Worm (Caenorhabditis elegans) whole organism, L4 larva: Measurements from ENCODE around the gene C53B4.3.

Experiments used
- D1046.2 ChIP-seq: fragments of 200-800 bp; sonication (Bioruptor generic); IDR thresholded peaks from 2 replicates; pipeline ENCODE4 v1.3.6; 2022; ENCODE audit warnings: missing genetic modification characterization, missing compliant biosample characterization
- T20F7.1 ChIP-seq: fragments of 200-800 bp; sonication (Bioruptor generic); optimal IDR thresholded peaks from 2 replicates; lab custom pipeline; 2018; ENCODE audit warnings: mild to moderate bottlenecking, missing genetic modification characterization, missing compliant biosample characterization
- aha-1 ChIP-seq: fragments of 150-350 bp; peaks from one replicate; lab custom pipeline; 2014; ENCODE audit warnings: missing biosample characterization, missing genetic modification characterization
- ceh-28 ChIP-seq: fragments of 150-350 bp; optimal IDR thresholded peaks from 2 replicates; lab custom pipeline; 2014; ENCODE audit warnings: missing biosample characterization, missing genetic modification reagents, missing genetic modification characterization
- daf-16 ChIP-seq, 3 experiments: sonication (generic microtip); optimal IDR thresholded peaks; 2 replicates each; lab custom pipeline; 2016 to 2017; ENCODE audit warnings: missing genetic modification characterization in 3 of 3, missing genetic modification reagents in 3 of 3, mild to moderate bottlenecking in 2 of 3, missing compliant biosample characterization in 2 of 3, missing biosample characterization in 1 of 3, moderate library complexity in 1 of 3
- dve-1 ChIP-seq: sonication (generic microtip); optimal IDR thresholded peaks from 2 replicates; lab custom pipeline; 2017; ENCODE audit warnings: antibody characterized with exemption, mild to moderate bottlenecking, missing genetic modification characterization, missing compliant biosample characterization; ENCODE audit not compliant: insufficient read depth
- hlh-11 ChIP-seq: fragments of 200-800 bp; sonication (Bioruptor generic); optimal IDR thresholded peaks from 2 replicates; lab custom pipeline; 2018; ENCODE audit warnings: mild to moderate bottlenecking, missing genetic modification characterization, missing compliant biosample characterization
- hlh-30 ChIP-seq: sonication (generic microtip); optimal IDR thresholded peaks from 2 replicates; lab custom pipeline; 2017; ENCODE audit warnings: antibody characterized with exemption, mild to moderate bottlenecking, missing genetic modification characterization, missing compliant biosample characterization; ENCODE audit not compliant: insufficient read depth
- hmg-1.1 ChIP-seq: fragments of 200-800 bp; sonication (Bioruptor generic); IDR thresholded peaks from 2 replicates; pipeline ENCODE4 v1.3.6; 2022; ENCODE audit warnings: missing genetic modification reagents, missing genetic modification characterization, missing compliant biosample characterization
- lir-3 ChIP-seq: sonication (generic microtip); optimal IDR thresholded peaks from 2 replicates; lab custom pipeline; 2016; ENCODE audit warnings: mild to moderate bottlenecking, missing genetic modification characterization, missing compliant biosample characterization
- mdl-1 ChIP-seq, 2 experiments: fragments of 150-350 bp in 1 of 2; sonication (generic microtip) in 1 of 2; optimal IDR thresholded peaks; 2 replicates each; lab custom pipeline; 2014 to 2017; ENCODE audit warnings: missing biosample characterization in 2 of 2, missing genetic modification characterization in 2 of 2
- mdt-29 ChIP-seq: fragments of 200-800 bp; sonication (Bioruptor generic); IDR thresholded peaks from 2 replicates; pipeline ENCODE4 v1.3.6; 2022; ENCODE audit warnings: missing genetic modification reagents, missing genetic modification characterization, missing compliant biosample characterization
- mes-2 ChIP-seq: sonication (generic microtip); optimal IDR thresholded peaks from 2 replicates; lab custom pipeline; 2016; ENCODE audit warnings: missing genotype, mild to moderate bottlenecking, missing genetic modification characterization, missing compliant biosample characterization; ENCODE audit not compliant: poor library complexity, severe bottlenecking
- mxl-3 ChIP-seq: fragments of 200-800 bp; sonication (Bioruptor generic); optimal IDR thresholded peaks from 2 replicates; lab custom pipeline; 2018; ENCODE audit warnings: mild to moderate bottlenecking, missing genetic modification characterization, missing compliant biosample characterization
- nhr-111 ChIP-seq: fragments of 200-800 bp; sonication (Bioruptor generic); optimal IDR thresholded peaks from 2 replicates; lab custom pipeline; 2018; ENCODE audit warnings: mild to moderate bottlenecking, missing genetic modification characterization, missing compliant biosample characterization
- nhr-25 ChIP-seq: sonication (generic microtip); optimal IDR thresholded peaks from 2 replicates; lab custom pipeline; 2017; ENCODE audit warnings: missing genetic modification characterization, mild to moderate bottlenecking, missing compliant biosample characterization, antibody characterized with exemption, moderate library complexity, borderline replicate concordance; ENCODE audit not compliant: insufficient read depth
- nhr-28 ChIP-seq: fragments of 150-350 bp; optimal IDR thresholded peaks from 2 replicates; lab custom pipeline; 2014; ENCODE audit warnings: missing biosample characterization, missing genetic modification characterization
- nhr-77 ChIP-seq: fragments of 150-350 bp; optimal IDR thresholded peaks from 2 replicates; lab custom pipeline; 2014; ENCODE audit warnings: missing biosample characterization, missing genetic modification characterization
- snpc-1.2 ChIP-seq: fragments of 200-800 bp; sonication (Bioruptor generic); IDR thresholded peaks from 2 replicates; pipeline ENCODE4 v1.3.6; 2022; ENCODE audit warnings: missing genetic modification reagents, missing genetic modification characterization, missing compliant biosample characterization
- snpc-4 ChIP-seq: fragments of 150-350 bp; optimal IDR thresholded peaks from 2 replicates; lab custom pipeline; 2014; ENCODE audit warnings: missing biosample characterization, missing genetic modification characterization
- tag-97 ChIP-seq: fragments of 200-800 bp; sonication (Bioruptor generic); IDR thresholded peaks from 2 replicates; pipeline ENCODE4 v1.3.6; 2022; ENCODE audit warnings: missing genetic modification characterization, missing compliant biosample characterization
- unc-62 ChIP-seq, 3 experiments: fragments of 150-350 bp in 1 of 3; sonication (generic microtip); optimal IDR thresholded peaks in 2 of 3; peaks in 1 of 3; 1 replicate in 1 of 3; 2 replicates in 2 of 3; lab custom pipeline; 2014 to 2017; ENCODE audit warnings: missing biosample characterization in 3 of 3, missing genetic modification characterization in 3 of 3, missing genetic modification reagents in 3 of 3, missing genotype in 1 of 3
- ztf-11 ChIP-seq: fragments of 150-350 bp; optimal IDR thresholded peaks from 2 replicates; lab custom pipeline; 2014; ENCODE audit warnings: missing biosample characterization, missing genetic modification characterization

Gene C53B4.3

ce11 chrIV:8924126-8924525, 49.4 kb downstream of the C53B4.3 start (continued):
- no peak for TF ChIP-seq tag-97 (GFP tag; lab: Robert Waterston, UW)
- no peak for TF ChIP-seq hmg-1.1

- TF ChIP-seq snpc-1.2 (GFP tag; lab: Robert Waterston, UW) (peak; percentile 53; the same call in 1 of the 2 replicates), T20F7.1 (no peak)
Measured at ce11 chrIV:8923381-8923780, 50.1 kb downstream of the C53B4.3 start.

ce11 chrIV:8921956-8922355, 51.6 kb downstream of the C53B4.3 start, which contains the start of gene D1046.16:
Gene D1046.16, plus strand, starts transcription at chrIV:8922150.
- TF ChIP-seq daf-16 (GFP tag; optimal IDR thresholded peaks at IDR 0.05; lab: Kevin White, UChicago) (no peak), daf-16 (tag; optimal IDR thresholded peaks at IDR 0.05; lab: Kevin White, UChicago) (peak; percentile 20), snpc-1.2 (GFP tag; lab: Robert Waterston, UW) (no peak), snpc-4 (tag; lab: Kevin White, UChicago) (no peak), hlh-30 (tag; lab: Kevin White, UChicago) (peak; percentile 3), D1046.2 (GFP tag; lab: Robert Waterston, UW) (peak; percentile 82), mdl-1 (tag; optimal IDR thresholded peaks at IDR 0.05; lab: Kevin White, UChicago) (peak in 1 of 2 experiments; percentile 46), nhr-111 (no peak), hmg-1.1 (0 out of 2 replicates have a peak, but pooled peaks have one; percentile 43), mdt-29 (GFP tag; lab: Robert Waterston, UW) (peak; percentile 41; the same call in 1 of the 2 replicates), mxl-3 (GFP tag; lab: Kevin White, UChicago) (peak; percentile 53), nhr-77 (peak; percentile 2), ceh-28 (tag; lab: Kevin White, UChicago) (peak; percentile 50), mes-2 (peak; percentile 56), nhr-28 (tag; lab: Kevin White, UChicago) (peak; percentile 58), hlh-11 (tag; lab: Kevin White, UChicago) (peak; percentile 39), dve-1 (tag; lab: Kevin White, UChicago) (peak; percentile 19), nhr-25 (tag; lab: Kevin White, UChicago) (peak; percentile 41), unc-62 (GFP tag; optimal IDR thresholded peaks at IDR 0.05 in 1 of 2; lab: Kevin White, UChicago) (peak in 1 of 2 experiments; percentile 15), unc-62 (tag; optimal IDR thresholded peaks at IDR 0.05; lab: Kevin White, UChicago) (no peak), aha-1 (no peak)

- TF ChIP-seq ztf-11 (tag; lab: Kevin White, UChicago) (no peak), lir-3 (no peak), nhr-28 (tag; lab: Kevin White, UChicago) (no peak)
Measured at ce11 chrIV:8921166-8921565, 52.3 kb downstream of the C53B4.3 start.
